Worm (Caenorhabditis elegans): ENCODE results near the gene sup-10.
"Not testable (repeated sequence)": the region's sequence is repeated elsewhere in the genome, so short reads cannot be mapped to it uniquely, and the experiment has no call there.

DNA sequence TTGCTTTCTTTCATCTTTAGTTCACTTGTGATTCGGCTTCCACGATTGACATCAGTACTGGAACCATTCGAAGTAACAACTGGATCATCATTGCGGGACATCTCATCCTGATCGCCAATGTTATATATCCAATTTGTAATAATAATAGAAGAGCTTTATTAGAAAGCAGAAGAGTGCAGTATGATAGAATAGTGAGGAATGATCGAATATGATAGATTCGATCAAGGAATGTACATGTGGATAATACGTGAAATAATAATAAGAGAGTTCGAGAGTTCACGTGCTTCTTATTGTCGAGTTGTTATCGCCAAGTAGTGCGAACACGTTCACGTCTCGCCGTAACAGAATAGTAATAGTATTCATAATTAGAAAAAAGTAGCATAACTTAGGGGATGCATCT, 50.9 kb downstream of the sup-10 start, which contains the start of gene F39B3.3:
- not testable (repeated sequence) for TF ChIP-seq flt-1 (GFP tag; IDR thresholded peaks at IDR 0.05); tbx-37 (GFP tag; conservative IDR thresholded peaks at IDR 0.05); hmg-4 (GFP tag; optimal IDR thresholded peaks at IDR 0.05); tbx-11 (GFP tag; IDR thresholded peaks at IDR 0.05); scrt-1 (GFP tag; IDR thresholded peaks at IDR 0.05); ama-1 (optimal IDR thresholded peaks at IDR 0.05); B0310.2 (tag; optimal IDR thresholded peaks at IDR 0.05); tra-4 (tag; optimal IDR thresholded peaks at IDR 0.05)
